Fruit fly (Drosophila melanogaster) S2 (cell line): Measurements from ENCODE around the gene Tim17a1.

Experiments used
- CG8478 ChIP-seq: fragments of >200 bp; optimal IDR thresholded peaks from 2 replicates; lab custom pipeline; 2018
- CTCF ChIP-seq, 2 experiments: fragments of >200 bp; optimal IDR thresholded peaks; 2 replicates each; lab custom pipeline; 2018

DNA sequence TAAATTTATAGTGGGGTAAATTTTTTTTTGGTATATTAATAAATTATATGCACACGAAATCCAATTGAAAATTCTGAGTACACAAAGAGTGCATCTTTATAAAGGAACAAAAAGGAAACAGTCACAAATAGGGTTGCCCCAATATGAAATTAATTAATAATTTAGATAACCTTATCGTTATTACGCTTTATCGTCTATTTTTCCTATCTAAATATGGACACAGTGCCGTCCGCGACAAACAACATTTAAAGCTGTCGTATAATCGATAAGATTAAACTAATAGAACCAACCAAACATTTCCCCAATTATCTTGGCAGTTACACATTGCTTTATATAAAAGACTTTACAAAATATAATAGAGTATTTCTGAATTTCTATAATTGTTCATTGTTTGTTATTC lies 33.6 kb upstream of the Tim17a1 start:
- TF ChIP-seq CG8478 (lab: Kevin White, UChicago) (no peak), CTCF (optimal IDR thresholded peaks at IDR 0.05; lab: Kevin White, UChicago) (no peak)
